Worm (Caenorhabditis elegans) whole organism, L4 larva: ENCODE data around the gene F54C9.3.

Source experiments
- lir-3 ChIP-seq: sonication (generic microtip); optimal IDR thresholded peaks from 2 replicates; lab custom pipeline; 2016; ENCODE audit warnings: mild to moderate bottlenecking, missing genetic modification characterization, missing compliant biosample characterization
- lsy-2 ChIP-seq, 2 experiments: fragments of 150-350 bp in 1 of 2; sonication (generic microtip) in 1 of 2; optimal IDR thresholded peaks; 2 replicates each; lab custom pipeline; 2014 to 2017; ENCODE audit warnings: missing biosample characterization in 2 of 2, missing genetic modification characterization in 2 of 2
- set-16 ChIP-seq: fragments of 200-800 bp; sonication (Bioruptor generic); IDR thresholded peaks from 2 replicates; pipeline ENCODE4 v1.3.6; 2022; ENCODE audit warnings: missing genetic modification reagents, missing genetic modification characterization, missing compliant biosample characterization

ce11 chrII:8603567-8604359 is 37.1 kb upstream of the F54C9.3 start, which contains the start of gene suf-1:
- TF ChIP-seq lir-3 (tag; lab: Kevin White, UChicago) (no peak), lsy-2 (tag; optimal IDR thresholded peaks at IDR 0.05; lab: Kevin White, UChicago) (no peak), set-16 (no peak)
